Worm (Caenorhabditis elegans) whole organism, L4 larva: ENCODE results near the gene srsx-29.

Experiments
- F49E8.2 ChIP-seq: sonication (generic microtip); optimal IDR thresholded peaks from 2 replicates; lab custom pipeline; 2016; ENCODE audit warnings: missing compliant biosample characterization, mild to moderate bottlenecking, missing genetic modification characterization, borderline replicate concordance
- lin-13 ChIP-seq: fragments of 150-350 bp; optimal IDR thresholded peaks from 2 replicates; lab custom pipeline; 2014; ENCODE audit warnings: missing biosample characterization, missing genetic modification reagents, missing genetic modification characterization
- lin-29 ChIP-seq: fragments of 200-800 bp; sonication (Bioruptor generic); IDR thresholded peaks from 2 replicates; pipeline ENCODE4 v1.3.6; 2022; ENCODE audit warnings: missing genetic modification reagents, missing genetic modification characterization, missing compliant biosample characterization
- mdl-1 ChIP-seq, 2 experiments: fragments of 150-350 bp in 1 of 2; sonication (generic microtip) in 1 of 2; optimal IDR thresholded peaks; 2 replicates each; lab custom pipeline; 2014 to 2017; ENCODE audit warnings: missing biosample characterization in 2 of 2, missing genetic modification characterization in 2 of 2
- nhr-111 ChIP-seq: fragments of 200-800 bp; sonication (Bioruptor generic); optimal IDR thresholded peaks from 2 replicates; lab custom pipeline; 2018; ENCODE audit warnings: mild to moderate bottlenecking, missing genetic modification characterization, missing compliant biosample characterization
- nhr-237 ChIP-seq: sonication (generic microtip); optimal IDR thresholded peaks from 2 replicates; lab custom pipeline; 2017; ENCODE audit warnings: missing biosample characterization, missing genetic modification characterization
- nhr-25 ChIP-seq: sonication (generic microtip); optimal IDR thresholded peaks from 2 replicates; lab custom pipeline; 2017; ENCODE audit warnings: missing genetic modification characterization, mild to moderate bottlenecking, missing compliant biosample characterization, antibody characterized with exemption, moderate library complexity, borderline replicate concordance; ENCODE audit not compliant: insufficient read depth
- snpc-4 ChIP-seq: fragments of 150-350 bp; optimal IDR thresholded peaks from 2 replicates; lab custom pipeline; 2014; ENCODE audit warnings: missing biosample characterization, missing genetic modification characterization

DNA sequence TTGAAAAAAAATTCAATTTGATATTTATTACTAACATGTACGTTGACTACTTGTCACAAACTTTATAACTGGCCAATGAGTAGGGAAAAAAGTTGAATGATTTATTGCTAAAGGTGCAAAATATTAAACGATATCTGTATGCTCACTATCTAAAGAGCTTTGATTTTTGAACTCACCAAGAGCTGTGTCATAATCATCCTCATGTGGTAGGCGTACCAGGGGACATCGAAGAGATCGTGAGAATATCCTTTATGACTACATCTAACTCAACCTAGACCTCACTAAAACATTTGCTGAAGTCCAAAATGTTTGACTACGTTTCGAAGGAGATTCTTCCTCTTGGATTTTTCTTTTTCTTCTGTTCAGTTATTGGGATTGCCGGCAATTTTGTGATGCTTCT lies 2.5 kb upstream of the srsx-29 start, which contains the start of gene srsx-28:
- TF ChIP-seq F49E8.2: no peak
- no peak for TF ChIP-seq nhr-25
- no peak for TF ChIP-seq lin-13 (GFP tag; lab: Kevin White, UChicago)
- TF ChIP-seq nhr-111 (GFP tag; lab: Kevin White, UChicago): no peak
- TF ChIP-seq mdl-1 (tag; optimal IDR thresholded peaks at IDR 0.05; lab: Kevin White, UChicago): no peak
- no peak for TF ChIP-seq lin-29 (GFP tag; lab: Robert Waterston, UW)
- TF ChIP-seq snpc-4: no peak
- no peak for TF ChIP-seq nhr-237 (tag; lab: Kevin White, UChicago)
